Worm (Caenorhabditis elegans): ENCODE measurements around the gene R05A10.7.

The R05A10.7 gene

ce11 chrIV:14186264-14186663, 23.6 kb upstream of the R05A10.7 start:
- TF ChIP-seq nhr-23 (tag; optimal IDR thresholded peaks at IDR 0.05): no peak
- no peak for TF ChIP-seq ztf-11 (tag; optimal IDR thresholded peaks at IDR 0.05)
- TF ChIP-seq ceh-9 (tag; optimal IDR thresholded peaks at IDR 0.05): no peak
- no peak for TF ChIP-seq lin-39 (tag; optimal IDR thresholded peaks at IDR 0.05)
- TF ChIP-seq elt-1 (tag; optimal IDR thresholded peaks at IDR 0.05): no peak
- TF ChIP-seq egl-5 (tag; optimal IDR thresholded peaks at IDR 0.05): no peak
- no peak for TF ChIP-seq nhr-43 (tag; optimal IDR thresholded peaks at IDR 0.05; ENCODE audit: poor library complexity, severe bottlenecking)
- TF ChIP-seq elt-2 (tag; optimal IDR thresholded peaks at IDR 0.05): no peak
- no peak for TF ChIP-seq egl-27 (tag; optimal IDR thresholded peaks at IDR 0.05)
- TF ChIP-seq ceh-82 (tag; optimal IDR thresholded peaks at IDR 0.05): no peak
- TF ChIP-seq nhr-237 (tag; optimal IDR thresholded peaks at IDR 0.05): no peak
- TF ChIP-seq ceh-16 (tag; optimal IDR thresholded peaks at IDR 0.05): no peak

DNA sequence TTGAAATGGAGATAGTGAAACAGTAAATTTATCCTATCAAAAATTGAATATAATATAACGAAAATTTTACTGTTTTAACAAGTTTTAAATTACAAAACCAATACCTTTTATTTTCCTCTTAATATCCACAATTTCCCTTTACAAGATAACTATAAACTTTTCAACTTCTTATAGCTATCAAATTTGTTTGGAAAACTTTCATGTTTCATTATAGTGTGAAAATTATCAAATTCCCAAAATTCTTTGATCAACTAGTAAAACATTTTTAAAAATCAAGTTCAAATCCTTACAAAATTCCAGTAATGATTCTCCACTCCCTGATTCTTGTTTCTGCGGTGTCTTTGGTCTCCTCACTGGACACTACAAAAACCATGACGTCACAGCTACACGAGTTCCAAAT, 19.4 kb upstream of the R05A10.7 start, which contains the start of gene R05A10.1:
Gene R05A10.1 (plus strand): TSS at position 301 of the 400 bp plus-strand sequence.
- TF ChIP-seq lsy-12 (tag; optimal IDR thresholded peaks at IDR 0.05): no peak
- TF ChIP-seq jun-1 (tag; optimal IDR thresholded peaks at IDR 0.05): no peak
- no peak for TF ChIP-seq nhr-237 (tag; optimal IDR thresholded peaks at IDR 0.05)
- no peak for TF ChIP-seq nfya-1 (tag; optimal IDR thresholded peaks at IDR 0.05; ENCODE audit: insufficient read depth)
- TF ChIP-seq nhr-76 (tag; optimal IDR thresholded peaks at IDR 0.05): no peak
- no peak for TF ChIP-seq R02D3.7 (tag; optimal IDR thresholded peaks at IDR 0.05)
- no peak for TF ChIP-seq ztf-11 (tag; optimal IDR thresholded peaks at IDR 0.05)
- no peak for TF ChIP-seq daf-12 (tag; optimal IDR thresholded peaks at IDR 0.05)
- no peak for TF ChIP-seq fkh-2 (tag; optimal IDR thresholded peaks at IDR 0.05)
- no peak for TF ChIP-seq sea-2 (GFP tag; optimal IDR thresholded peaks at IDR 0.05)
- TF ChIP-seq eor-1 (tag; optimal IDR thresholded peaks at IDR 0.05): no peak
- TF ChIP-seq nhr-23 (tag; optimal IDR thresholded peaks at IDR 0.05): no peak
- TF ChIP-seq pqm-1 (tag; optimal IDR thresholded peaks at IDR 0.05): no peak
- TF ChIP-seq nhr-11 (tag; optimal IDR thresholded peaks at IDR 0.05): no peak
- no peak for TF ChIP-seq nhr-25 (tag; optimal IDR thresholded peaks at IDR 0.05)
- TF ChIP-seq nhr-28 (tag; optimal IDR thresholded peaks at IDR 0.05): no peak
- TF ChIP-seq elt-2 (tag; optimal IDR thresholded peaks at IDR 0.05): no peak

ce11 chrIV:14177058-14177457, 14.4 kb upstream of the R05A10.7 start, which contains the start of gene R05A10.2:
Gene R05A10.2 (plus strand): TSS chrIV:14177271.
- TF ChIP-seq zag-1 (tag; optimal IDR thresholded peaks at IDR 0.05) (no peak), snpc-4 (tag; optimal IDR thresholded peaks at IDR 0.05) (no peak), ZK546.5 (tag; optimal IDR thresholded peaks at IDR 0.05) (no peak), R02D3.7 (tag; optimal IDR thresholded peaks at IDR 0.05) (no peak), pqm-1 (tag; optimal IDR thresholded peaks at IDR 0.05) (no peak), nhr-76 (tag; optimal IDR thresholded peaks at IDR 0.05) (no peak), nhr-77 (tag; optimal IDR thresholded peaks at IDR 0.05) (no peak), egl-5 (tag; optimal IDR thresholded peaks at IDR 0.05) (no peak)

- TF ChIP-seq ceh-82 (tag; optimal IDR thresholded peaks at IDR 0.05) (no peak), elt-1 (tag; optimal IDR thresholded peaks at IDR 0.05) (no peak), ceh-9 (tag; optimal IDR thresholded peaks at IDR 0.05) (no peak), pha-4 (tag; optimal IDR thresholded peaks at IDR 0.05) (no peak), lin-15B (tag; optimal IDR thresholded peaks at IDR 0.05) (no peak), mdl-1 (tag; optimal IDR thresholded peaks at IDR 0.05) (no peak), ZK546.5 (tag; optimal IDR thresholded peaks at IDR 0.05) (no peak), nhr-28 (tag; optimal IDR thresholded peaks at IDR 0.05) (no peak), mml-1 (tag; optimal IDR thresholded peaks at IDR 0.05) (no peak), elt-2 (tag; optimal IDR thresholded peaks at IDR 0.05) (no peak), ama-1 (optimal IDR thresholded peaks at IDR 0.05) (no peak), nhr-12 (tag; optimal IDR thresholded peaks at IDR 0.05) (no peak), egl-27 (tag; optimal IDR thresholded peaks at IDR 0.05) (no peak), nfya-1 (tag; optimal IDR thresholded peaks at IDR 0.05; ENCODE audit: insufficient read depth) (no peak), unc-39 (tag; optimal IDR thresholded peaks at IDR 0.05) (no peak)
Measured at ce11 chrIV:14176373-14176772, 13.7 kb upstream of the R05A10.7 start, which contains the start of gene R05A10.3. Gene R05A10.3 (minus strand): TSS chrIV:14176473.

- no peak for TF ChIP-seq nhr-28 (tag; optimal IDR thresholded peaks at IDR 0.05)
Measured at ce11 chrIV:14172181-14172580, 9.5 kb upstream of the R05A10.7 start, which contains the start of gene R05A10.4. Gene R05A10.4 (plus strand): TSS chrIV:14172481.

Measured in whole organism, L3 larva.